Worm (Caenorhabditis elegans) whole organism, L1 larva: ENCODE data around the gene C34C6.10.

Source experiments
- C16A3.4 ChIP-seq: fragments of 150-350 bp; optimal IDR thresholded peaks from 2 replicates; lab custom pipeline; 2014; ENCODE audit warnings: missing biosample characterization, missing genetic modification characterization
- F16B12.6 ChIP-seq: fragments of 150-350 bp; optimal IDR thresholded peaks from 2 replicates; lab custom pipeline; 2014; ENCODE audit warnings: missing biosample characterization, missing genetic modification characterization
- Y116A8C.19 ChIP-seq: sonication (generic microtip); optimal IDR thresholded peaks from 2 replicates; lab custom pipeline; 2016; ENCODE audit warnings: missing compliant biosample characterization, missing genetic modification characterization, borderline replicate concordance
- aly-2 ChIP-seq: fragments of 150-350 bp; optimal IDR thresholded peaks from 2 replicates; lab custom pipeline; 2014; ENCODE audit warnings: missing biosample characterization, missing genetic modification characterization
- blmp-1 ChIP-seq: fragments of 150-350 bp; optimal IDR thresholded peaks from 2 replicates; lab custom pipeline; 2014; ENCODE audit warnings: missing biosample characterization, missing genetic modification characterization
- ceh-8 ChIP-seq: fragments of 200-800 bp; sonication (Bioruptor generic); optimal IDR thresholded peaks from 2 replicates; lab custom pipeline; 2018; ENCODE audit warnings: mild to moderate bottlenecking, missing genetic modification characterization, moderate library complexity, missing compliant biosample characterization
- ceh-88 ChIP-seq: fragments of 200-800 bp; sonication (Bioruptor generic); IDR thresholded peaks from 2 replicates; pipeline ENCODE4 v1.3.6; 2022; ENCODE audit warnings: missing genetic modification characterization, missing compliant biosample characterization
- ceh-90 ChIP-seq: sonication (generic microtip); optimal IDR thresholded peaks from 2 replicates; lab custom pipeline; 2016; ENCODE audit warnings: missing genetic modification characterization, missing compliant biosample characterization
- ces-1 ChIP-seq: fragments of 150-350 bp; optimal IDR thresholded peaks from 2 replicates; lab custom pipeline; 2014; ENCODE audit warnings: missing biosample characterization, missing genetic modification reagents, missing genetic modification characterization
- dpl-1 ChIP-seq, 3 experiments: fragments of 150-350 bp in 2 of 3; sonication (generic microtip) in 1 of 3; optimal IDR thresholded peaks; 2 replicates each; lab custom pipeline; 2014 to 2017; ENCODE audit warnings: missing biosample characterization in 3 of 3, missing genetic modification characterization in 3 of 3, missing genetic modification reagents in 3 of 3
- dsc-1 ChIP-seq: sonication (generic microtip); optimal IDR thresholded peaks from 2 replicates; lab custom pipeline; 2016; ENCODE audit warnings: mild to moderate bottlenecking, missing genetic modification characterization, missing compliant biosample characterization
- efl-1 ChIP-seq, 4 experiments: fragments of 150-350 bp; optimal IDR thresholded peaks in 3 of 4; peaks in 1 of 4; 1 replicate in 1 of 4; 2 replicates in 3 of 4; lab custom pipeline; 2014; ENCODE audit warnings: missing biosample characterization in 2 of 4, missing genetic modification characterization in 2 of 4, missing genetic modification reagents in 2 of 4
- elt-2 ChIP-seq: sonication (generic microtip); optimal IDR thresholded peaks from 2 replicates; lab custom pipeline; 2016; ENCODE audit warnings: missing genetic modification characterization, mild to moderate bottlenecking, inconsistent platforms, missing compliant biosample characterization, missing genetic modification reagents
- fkh-8 ChIP-seq: sonication (generic microtip); optimal IDR thresholded peaks from 2 replicates; lab custom pipeline; 2016; ENCODE audit warnings: mild to moderate bottlenecking, missing genetic modification characterization, missing compliant biosample characterization
- grh-1 ChIP-seq: fragments of 200-800 bp; sonication (Bioruptor generic); IDR thresholded peaks from 2 replicates; pipeline ENCODE4 v1.3.6; 2022; ENCODE audit warnings: missing genetic modification reagents, missing genetic modification characterization, missing compliant biosample characterization
- hlh-17 ChIP-seq: fragments of 200-800 bp; sonication (Bioruptor generic); optimal IDR thresholded peaks from 2 replicates; lab custom pipeline; 2018; ENCODE audit warnings: missing genetic modification characterization, mild to moderate bottlenecking, missing compliant biosample characterization, moderate library complexity, borderline replicate concordance
- hpl-2 ChIP-seq: fragments of 150-350 bp; optimal IDR thresholded peaks from 2 replicates; lab custom pipeline; 2014; ENCODE audit warnings: missing biosample characterization, missing genetic modification reagents, missing genetic modification characterization
- irx-1 ChIP-seq: sonication (generic microtip); optimal IDR thresholded peaks from 2 replicates; lab custom pipeline; 2016; ENCODE audit warnings: missing genetic modification characterization, missing compliant biosample characterization
- lin-14 ChIP-seq: fragments of 200-800 bp; sonication (Bioruptor generic); optimal IDR thresholded peaks from 2 replicates; lab custom pipeline; 2018; ENCODE audit warnings: mild to moderate bottlenecking, missing genetic modification characterization, moderate library complexity, missing compliant biosample characterization
- lin-35 ChIP-seq, 2 experiments: fragments of 150-350 bp; optimal IDR thresholded peaks; 2 replicates each; lab custom pipeline; 2014; ENCODE audit warnings: missing biosample characterization in 2 of 2, missing genetic modification characterization in 2 of 2, missing genetic modification reagents in 2 of 2
- lir-3 ChIP-seq: sonication (generic microtip); optimal IDR thresholded peaks from 2 replicates; lab custom pipeline; 2016; ENCODE audit warnings: mild to moderate bottlenecking, missing genetic modification characterization, moderate library complexity, missing compliant biosample characterization; ENCODE audit not compliant: poor library complexity
- lsy-2 ChIP-seq, 2 experiments: fragments of 150-350 bp; optimal IDR thresholded peaks; 2 replicates each; lab custom pipeline; 2014; ENCODE audit warnings: missing biosample characterization in 2 of 2, missing genetic modification characterization in 2 of 2
- mdl-1 ChIP-seq, 2 experiments: fragments of 150-350 bp; optimal IDR thresholded peaks; 2 replicates each; lab custom pipeline; 2014 to 2017; ENCODE audit warnings: missing biosample characterization in 2 of 2, missing genetic modification characterization in 2 of 2, inconsistent platforms in 1 of 2
- mef-2 ChIP-seq: fragments of 150-350 bp; optimal IDR thresholded peaks from 2 replicates; lab custom pipeline; 2014; ENCODE audit warnings: missing biosample characterization, missing genetic modification characterization
- mep-1 ChIP-seq: fragments of 150-350 bp; optimal IDR thresholded peaks from 2 replicates; lab custom pipeline; 2014; ENCODE audit warnings: missing biosample characterization, missing genetic modification characterization
- nhr-19 ChIP-seq: fragments of 200-800 bp; sonication (Bioruptor generic); conservative IDR thresholded peaks from 2 replicates; pipeline ENCODE4 v1.3.6; 2022; ENCODE audit warnings: missing genetic modification characterization, missing compliant biosample characterization
- nhr-20 ChIP-seq: sonication (generic microtip); optimal IDR thresholded peaks from 2 replicates; lab custom pipeline; 2016; ENCODE audit warnings: mild to moderate bottlenecking, missing genetic modification characterization, missing compliant biosample characterization
- nhr-28 ChIP-seq: fragments of 150-350 bp; optimal IDR thresholded peaks from 2 replicates; lab custom pipeline; 2014; ENCODE audit warnings: missing biosample characterization, missing genetic modification characterization
- nhr-47 ChIP-seq: sonication (generic microtip); optimal IDR thresholded peaks from 2 replicates; lab custom pipeline; 2016; ENCODE audit warnings: mild to moderate bottlenecking, missing genetic modification characterization, moderate library complexity, missing compliant biosample characterization
- nhr-71 ChIP-seq: sonication (generic microtip); optimal IDR thresholded peaks from 2 replicates; lab custom pipeline; 2016; ENCODE audit warnings: mild to moderate bottlenecking, missing genetic modification characterization, moderate library complexity, missing compliant biosample characterization
- nhr-76 ChIP-seq: sonication (generic microtip); optimal IDR thresholded peaks from 2 replicates; lab custom pipeline; 2017; ENCODE audit warnings: missing biosample characterization, missing genetic modification characterization
- nhr-85 ChIP-seq: sonication (generic microtip); peaks from one replicate; lab custom pipeline; 2016; ENCODE audit warnings: missing genetic modification characterization, inconsistent platforms, missing compliant biosample characterization
- nhr-90 ChIP-seq: sonication (generic microtip); optimal IDR thresholded peaks from 2 replicates; lab custom pipeline; 2016; ENCODE audit warnings: mild to moderate bottlenecking, missing genetic modification characterization, missing compliant biosample characterization; ENCODE audit not compliant: poor library complexity
- pax-3 ChIP-seq: fragments of 200-800 bp; sonication (Bioruptor generic); optimal IDR thresholded peaks from 2 replicates; lab custom pipeline; 2018; ENCODE audit warnings: mild to moderate bottlenecking, missing genetic modification characterization, moderate library complexity, missing compliant biosample characterization
- rnt-1 ChIP-seq: sonication (generic microtip); optimal IDR thresholded peaks from 2 replicates; lab custom pipeline; 2016; ENCODE audit warnings: mild to moderate bottlenecking, missing genetic modification characterization, moderate library complexity, missing compliant biosample characterization
- skn-1 ChIP-seq: fragments of 150-350 bp; optimal IDR thresholded peaks from 2 replicates; lab custom pipeline; 2014; ENCODE audit warnings: missing biosample characterization, missing genetic modification characterization
- snu-23 ChIP-seq: sonication (generic microtip); optimal IDR thresholded peaks from 2 replicates; lab custom pipeline; 2016; ENCODE audit warnings: missing genetic modification characterization, missing compliant biosample characterization
- sox-4 ChIP-seq: sonication (generic microtip); optimal IDR thresholded peaks from 2 replicates; lab custom pipeline; 2016; ENCODE audit warnings: missing genetic modification characterization, missing compliant biosample characterization
- sptf-1 ChIP-seq: fragments of 150-350 bp; optimal IDR thresholded peaks from 2 replicates; lab custom pipeline; 2014; ENCODE audit warnings: missing biosample characterization, missing genetic modification characterization
- sup-37 ChIP-seq: fragments of 200-800 bp; sonication (Bioruptor generic); optimal IDR thresholded peaks from 2 replicates; lab custom pipeline; 2018; ENCODE audit warnings: mild to moderate bottlenecking, missing genetic modification characterization, missing compliant biosample characterization
- swsn-7 ChIP-seq: sonication (generic microtip); optimal IDR thresholded peaks from 2 replicates; lab custom pipeline; 2016; ENCODE audit warnings: missing genetic modification characterization, missing compliant biosample characterization
- tbx-2 ChIP-seq: sonication (generic microtip); optimal IDR thresholded peaks from 2 replicates; lab custom pipeline; 2016; ENCODE audit warnings: missing genetic modification characterization, missing compliant biosample characterization
- unc-130 ChIP-seq: fragments of 150-350 bp; optimal IDR thresholded peaks from 2 replicates; lab custom pipeline; 2017; ENCODE audit warnings: missing biosample characterization, missing genetic modification characterization, inconsistent platforms
- unc-30 ChIP-seq: sonication (generic microtip); optimal IDR thresholded peaks from 2 replicates; lab custom pipeline; 2017; ENCODE audit warnings: missing biosample characterization, missing genetic modification characterization
- unc-62 ChIP-seq: fragments of 150-350 bp; optimal IDR thresholded peaks from 2 replicates; lab custom pipeline; 2014; ENCODE audit warnings: missing biosample characterization, missing genetic modification reagents, missing genetic modification characterization
- unc-98 ChIP-seq: fragments of 200-800 bp; sonication (Bioruptor generic); IDR thresholded peaks from 2 replicates; pipeline ENCODE4 v1.3.6; 2022; ENCODE audit warnings: missing genetic modification characterization, missing compliant biosample characterization
- zag-1 ChIP-seq: fragments of 150-350 bp; optimal IDR thresholded peaks from 2 replicates; lab custom pipeline; 2014; ENCODE audit warnings: missing biosample characterization, missing genetic modification characterization
- ztf-4 ChIP-seq: fragments of 150-350 bp; optimal IDR thresholded peaks from 2 replicates; lab custom pipeline; 2014; ENCODE audit warnings: missing biosample characterization, missing genetic modification characterization

Gene C34C6.10

DNA sequence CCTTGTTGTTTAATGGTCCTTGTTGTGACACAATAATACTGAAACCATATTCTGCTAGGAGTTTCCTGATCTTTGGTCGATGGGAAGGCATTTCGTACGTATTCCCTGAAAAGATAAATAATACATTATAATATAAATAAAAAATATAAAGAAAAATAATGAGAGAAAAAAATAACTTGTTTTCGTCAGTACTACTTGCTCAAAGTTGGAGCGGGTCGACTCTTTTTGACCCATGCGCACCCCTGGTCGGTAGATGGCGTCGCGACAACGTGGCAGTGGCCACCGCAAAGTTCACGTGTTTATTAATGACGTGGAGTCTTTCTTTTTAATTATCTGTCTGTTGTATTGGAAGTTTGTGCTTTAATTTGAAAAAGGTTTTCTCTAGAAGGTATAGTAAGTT, at the start of gene C34C6.10:
Gene C34C6.10 (minus strand): TSS at position 101 of the 400 bp plus-strand sequence.
- TF ChIP-seq mdl-1 (tag; optimal IDR thresholded peaks at IDR 0.05; lab: Kevin White, UChicago) (no peak), rnt-1 (no peak), Y116A8C.19 (tag; lab: Kevin White, UChicago) (no peak), efl-1 (optimal IDR thresholded peaks at IDR 0.05; lab: Kevin White, UChicago) (no peak), efl-1 (GFP tag; optimal IDR thresholded peaks at IDR 0.05 in 1 of 2; lab: Kevin White, UChicago) (no peak), tbx-2 (no peak), irx-1 (tag; lab: Kevin White, UChicago) (no peak), pax-3 (tag; lab: Kevin White, UChicago) (no peak), unc-62 (no peak), dsc-1 (tag; lab: Kevin White, UChicago) (no peak), sptf-1 (tag; lab: Kevin White, UChicago) (no peak), nhr-28 (tag; lab: Kevin White, UChicago) (no peak), dpl-1 (GFP tag; optimal IDR thresholded peaks at IDR 0.05; lab: Kevin White, UChicago) (no peak), nhr-85 (no peak), elt-2 (tag; lab: Kevin White, UChicago) (no peak)

DNA sequence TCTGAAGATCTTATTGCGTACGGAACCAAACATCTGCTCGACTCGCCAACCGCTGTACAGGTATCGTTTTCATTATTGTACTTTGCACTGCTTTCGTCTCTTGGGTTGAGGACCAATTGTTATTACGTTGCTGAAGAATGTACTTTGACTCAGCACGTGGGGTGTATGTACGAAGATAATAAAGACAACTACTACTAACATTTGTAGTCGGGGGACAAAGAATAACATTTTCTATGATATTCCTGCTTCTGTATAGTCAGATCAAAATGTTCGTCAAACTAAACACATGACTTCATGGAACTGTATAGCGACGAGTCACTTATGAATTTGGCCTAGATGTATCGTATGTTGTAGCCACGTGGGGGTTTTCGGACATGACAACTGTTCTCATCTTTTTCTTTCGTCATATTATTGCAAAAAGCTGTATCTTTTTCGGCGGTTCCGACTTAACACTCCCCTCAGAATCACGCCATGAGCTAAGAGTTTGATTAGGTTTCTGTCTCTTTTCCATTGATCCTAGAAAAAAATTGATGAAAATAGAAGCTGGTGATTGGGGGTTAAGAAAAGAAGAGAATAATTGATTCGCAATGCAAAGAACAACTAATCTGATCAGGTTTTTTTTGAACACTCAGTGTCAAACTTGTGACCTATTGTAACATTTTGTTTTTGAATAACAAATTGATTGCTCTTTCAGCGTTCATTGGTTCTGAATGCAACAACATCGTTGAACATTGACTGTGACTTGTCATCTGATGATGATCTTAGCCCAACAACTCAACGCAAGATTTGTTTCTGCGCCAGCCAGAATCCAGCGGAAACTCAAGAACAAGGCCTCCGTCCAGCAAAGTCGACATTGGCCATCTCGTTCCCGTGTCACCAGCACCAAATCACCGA, 49.1 kb upstream of the C34C6.10 start:
- TF ChIP-seq snu-23 (GFP tag; lab: Kevin White, UChicago) (peak; percentile 19), swsn-7 (tag; lab: Kevin White, UChicago) (no peak), lsy-2 (tag; optimal IDR thresholded peaks at IDR 0.05; lab: Kevin White, UChicago) (peak in 1 of 2 experiments; percentile 47), mef-2 (tag; lab: Kevin White, UChicago) (no peak), nhr-85 (peak; percentile 79), ceh-8 (no peak), lin-35 (GFP tag; optimal IDR thresholded peaks at IDR 0.05; lab: Kevin White, UChicago) (peak in 1 of 2 experiments; percentile 55), ztf-4 (tag; lab: Kevin White, UChicago) (peak; percentile 33), ceh-90 (no peak), unc-98 (GFP tag; lab: Robert Waterston, UW) (no peak), nhr-71 (peak; percentile 62), hlh-17 (GFP tag; lab: Kevin White, UChicago) (no peak), sup-37 (GFP tag; lab: Kevin White, UChicago) (no peak), efl-1 (optimal IDR thresholded peaks at IDR 0.05; lab: Kevin White, UChicago) (no peak), efl-1 (GFP tag; optimal IDR thresholded peaks at IDR 0.05 in 1 of 2; lab: Kevin White, UChicago) (peak in 1 of 2 experiments; percentile 91), tbx-2 (no peak), fkh-8 (tag; lab: Kevin White, UChicago) (no peak), nhr-76 (tag; lab: Kevin White, UChicago) (no peak), nhr-90 (peak; percentile 35), unc-130 (tag; lab: Kevin White, UChicago) (peak; percentile 52), mep-1 (peak; percentile 1), blmp-1 (tag; lab: Kevin White, UChicago) (peak; percentile 36), nhr-47 (peak; percentile 24), nhr-20 (tag; lab: Kevin White, UChicago) (peak; percentile 42), unc-30 (tag; lab: Kevin White, UChicago) (no peak), unc-62 (no peak), grh-1 (GFP tag; lab: Robert Waterston, UW) (0 out of 2 replicates have a peak, but pooled peaks have one; percentile 24), rnt-1 (peak; percentile 50), F16B12.6 (tag; lab: Kevin White, UChicago) (no peak), zag-1 (tag; lab: Kevin White, UChicago) (no peak), ceh-88 (no peak), ces-1 (GFP tag; lab: Kevin White, UChicago) (no peak), C16A3.4 (tag; lab: Kevin White, UChicago) (peak; percentile 9), mdl-1 (tag; optimal IDR thresholded peaks at IDR 0.05; lab: Kevin White, UChicago) (peak in 1 of 2 experiments; percentile 57), aly-2 (tag; lab: Kevin White, UChicago) (peak; percentile 31), nhr-19 (peak; percentile 90), lir-3 (tag; lab: Kevin White, UChicago) (peak; percentile 31), hpl-2 (GFP tag; lab: Kevin White, UChicago) (no peak), lin-14 (GFP tag; lab: Kevin White, UChicago) (peak; percentile 36), sox-4 (tag; lab: Kevin White, UChicago) (no peak), skn-1 (tag; lab: Kevin White, UChicago) (no peak)
